Fruit fly (Drosophila melanogaster) whole organism: ENCODE results near the gene Afti.

ENCODE experiments used
- CG8478 ChIP-seq: fragments of >200 bp; optimal IDR thresholded peaks from 2 replicates; lab custom pipeline; 2018; ENCODE audit warnings: inconsistent platforms
- Dll ChIP-seq: fragments of >200 bp; optimal IDR thresholded peaks from 2 replicates; lab custom pipeline; 2017
- EcR ChIP-seq, 2 experiments: fragments of >200 bp; optimal IDR thresholded peaks; 2 replicates each; lab custom pipeline; 2017; ENCODE audit warnings: missing biosample characterization in 2 of 2, missing genetic modification characterization in 2 of 2, missing genetic modification reagents in 2 of 2
- pan ChIP-seq: fragments of >200 bp; optimal IDR thresholded peaks from 2 replicates; lab custom pipeline; 2017
- psq ChIP-seq: fragments of >200 bp; optimal IDR thresholded peaks from 2 replicates; lab custom pipeline; 2017
- usp ChIP-seq: fragments of >200 bp; optimal IDR thresholded peaks from 2 replicates; lab custom pipeline; 2017; ENCODE audit warnings: missing biosample characterization, missing genetic modification characterization, mixed read lengths

Afti gene

dm6 chr3R:14298078-14298896, 28.2 kb downstream of the Afti start:
- TF ChIP-seq CG8478 (lab: Kevin White, UChicago) (no peak), pan (lab: Kevin White, UChicago) (no peak), Dll (lab: Kevin White, UChicago) (no peak), psq (lab: Kevin White, UChicago) (no peak)

- no peak for TF ChIP-seq usp (GFP tag; lab: Kevin White, UChicago)
- TF ChIP-seq Dll (lab: Kevin White, UChicago) = no peak
- no peak for TF ChIP-seq CG8478 (lab: Kevin White, UChicago)
- TF ChIP-seq pan (lab: Kevin White, UChicago) = no peak
- TF ChIP-seq psq (lab: Kevin White, UChicago) = no peak
Observed at dm6 chr3R:14297489-14297888, 29.0 kb downstream of the Afti start.

DNA sequence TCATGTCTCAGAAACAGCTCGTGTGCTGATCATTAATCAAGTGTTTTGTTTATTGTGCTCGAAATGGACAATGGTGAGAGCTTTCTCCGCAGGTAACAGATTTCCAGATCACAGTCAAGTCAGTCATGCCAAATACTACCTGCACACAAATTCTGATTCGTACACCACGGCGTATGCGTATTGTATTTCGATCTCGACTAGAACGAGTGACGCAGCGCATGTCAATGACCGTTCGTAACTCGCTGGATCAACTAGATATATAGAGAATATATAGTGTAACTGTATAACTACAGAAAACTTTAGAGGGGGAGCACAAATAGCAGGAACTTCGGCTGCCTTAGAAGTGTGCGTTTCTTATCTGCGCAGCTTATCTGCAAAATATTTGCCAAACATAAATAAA, 29.8 kb downstream of the Afti start:
- no peak for TF ChIP-seq Dll (lab: Kevin White, UChicago)
- TF ChIP-seq usp (GFP tag; lab: Kevin White, UChicago) = no peak
- no peak for TF ChIP-seq CG8478 (lab: Kevin White, UChicago)
- TF ChIP-seq psq (lab: Kevin White, UChicago) = no peak

- TF ChIP-seq Dll (lab: Kevin White, UChicago) (no peak), EcR (GFP tag; optimal IDR thresholded peaks at IDR 0.05; lab: Kevin White, UChicago) (no peak)
Observed at dm6 chr3R:14296126-14296525, 30.4 kb downstream of the Afti start.

- TF ChIP-seq pan (lab: Kevin White, UChicago) (no peak), EcR (GFP tag; optimal IDR thresholded peaks at IDR 0.05; lab: Kevin White, UChicago) (no peak), usp (GFP tag; lab: Kevin White, UChicago) (no peak), Dll (lab: Kevin White, UChicago) (no peak), CG8478 (lab: Kevin White, UChicago) (no peak), psq (lab: Kevin White, UChicago) (no peak)
Observed at dm6 chr3R:14294397-14295018, 32.0 kb downstream of the Afti start.

DNA sequence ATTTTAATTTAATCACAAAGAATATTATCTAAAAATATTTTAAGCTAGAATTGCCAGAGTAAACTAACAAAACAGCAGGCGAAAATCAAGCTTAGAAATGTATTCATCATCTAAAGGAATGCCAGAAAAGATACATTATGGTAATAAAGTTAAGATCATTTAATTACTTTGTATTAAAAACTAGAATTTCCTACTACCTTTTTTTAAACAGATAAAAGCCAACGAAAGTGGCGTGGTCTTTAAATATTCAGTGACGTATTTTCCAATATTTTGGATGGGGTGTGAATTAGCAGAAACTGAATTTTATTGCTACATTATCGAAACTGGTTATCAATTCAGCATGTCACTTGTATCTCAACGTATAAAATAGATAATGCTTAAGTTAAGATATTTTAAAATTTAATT, 34.2 kb downstream of the Afti start:
- TF ChIP-seq psq (lab: Kevin White, UChicago) (no peak), CG8478 (lab: Kevin White, UChicago) (no peak), usp (GFP tag; lab: Kevin White, UChicago) (no peak)

- TF ChIP-seq psq (lab: Kevin White, UChicago) = no peak
- no peak for TF ChIP-seq EcR (GFP tag; optimal IDR thresholded peaks at IDR 0.05; lab: Kevin White, UChicago)
- TF ChIP-seq usp (GFP tag; lab: Kevin White, UChicago) = no peak
- TF ChIP-seq pan (lab: Kevin White, UChicago) = no peak
- TF ChIP-seq CG8478 (lab: Kevin White, UChicago) = no peak
Observed at dm6 chr3R:14291431-14291830, 35.1 kb downstream of the Afti start.

DNA sequence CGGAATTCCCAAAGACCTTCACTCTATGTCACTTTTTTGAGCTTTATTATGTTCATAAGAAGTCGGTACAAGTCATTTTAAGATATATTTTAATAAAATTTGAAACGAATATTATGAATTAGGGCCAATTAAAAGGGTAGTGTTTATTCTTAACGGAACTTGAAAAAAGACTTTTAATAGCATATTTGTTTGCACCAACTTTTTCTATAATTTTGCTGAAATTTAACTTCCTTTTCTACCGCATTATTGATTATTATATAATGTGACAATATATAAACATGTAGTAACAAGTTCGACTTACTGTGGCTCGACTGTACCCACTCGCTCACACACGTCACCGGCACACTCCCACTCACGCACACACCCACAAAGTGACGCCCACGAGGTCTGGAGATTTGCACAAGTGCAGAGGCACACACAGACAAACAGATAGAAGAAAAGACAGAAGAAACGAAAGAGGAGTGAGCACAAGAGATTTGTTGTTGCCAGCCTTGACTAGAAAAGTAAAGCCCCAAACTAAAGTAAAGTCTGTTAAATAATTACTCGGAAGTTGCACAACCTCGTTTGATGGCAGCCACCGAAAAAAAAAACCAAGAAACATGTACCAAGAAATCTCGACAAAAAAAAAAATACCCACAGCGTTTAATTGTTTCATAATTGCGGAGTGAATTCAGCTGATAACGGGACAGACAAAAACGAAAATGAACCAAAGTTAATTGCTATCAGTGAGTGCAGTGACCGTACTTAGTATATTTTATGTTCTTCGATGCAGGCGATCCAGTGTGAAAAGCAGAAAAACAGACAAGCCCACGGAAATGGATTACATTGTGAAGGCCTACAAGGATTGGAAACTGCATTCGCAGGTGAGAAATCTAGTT, 36.3 kb downstream of the Afti start:
- TF ChIP-seq Dll (lab: Kevin White, UChicago) (no peak), CG8478 (lab: Kevin White, UChicago) (no peak), psq (lab: Kevin White, UChicago) (no peak), pan (lab: Kevin White, UChicago) (no peak), EcR (GFP tag; optimal IDR thresholded peaks at IDR 0.05; lab: Kevin White, UChicago) (no peak), usp (GFP tag; lab: Kevin White, UChicago) (no peak)

dm6 chr3R:14288669-14289383, 37.7 kb downstream of the Afti start, which contains the start of gene red:
Gene red, plus strand, starts transcription at chr3R:14289071.
- TF ChIP-seq psq (lab: Kevin White, UChicago) (no peak), Dll (lab: Kevin White, UChicago) (no peak), EcR (GFP tag; optimal IDR thresholded peaks at IDR 0.05; lab: Kevin White, UChicago) (no peak), CG8478 (lab: Kevin White, UChicago) (no peak), usp (GFP tag; lab: Kevin White, UChicago) (no peak), pan (lab: Kevin White, UChicago) (no peak)

- TF ChIP-seq pan (lab: Kevin White, UChicago) (no peak), EcR (GFP tag; optimal IDR thresholded peaks at IDR 0.05; lab: Kevin White, UChicago) (no peak), psq (lab: Kevin White, UChicago) (no peak), CG8478 (lab: Kevin White, UChicago) (no peak), Dll (lab: Kevin White, UChicago) (no peak), usp (GFP tag; lab: Kevin White, UChicago) (no peak)
Observed at dm6 chr3R:14287980-14288379, 38.5 kb downstream of the Afti start.
